Fruit fly (Drosophila melanogaster): ENCODE data around the gene CG13031.

CG13031 gene

dm6 chr3L:16758504-16759109 is 33.9 kb downstream of the CG13031 start:
- peak; percentile 91 for TF ChIP-seq CG8301 (tag; optimal IDR thresholded peaks at IDR 0.05)
- TF ChIP-seq D1 (tag; optimal IDR thresholded peaks at IDR 0.05) = peak; percentile 65
- TF ChIP-seq CG32121 (GFP tag; IDR thresholded peaks at IDR 0.05) = peak; percentile 80
- TF ChIP-seq rn (GFP tag; IDR thresholded peaks at IDR 0.05) = peak; percentile 71
- TF ChIP-seq CG12605 (GFP tag; IDR thresholded peaks at IDR 0.05) = peak; percentile 84
- TF ChIP-seq EcR (GFP tag; optimal IDR thresholded peaks at IDR 0.05) = peak; percentile 34
- peak; percentile 87 for TF ChIP-seq CG4496 (GFP tag; IDR thresholded peaks at IDR 0.05)
- peak; percentile 87 for TF ChIP-seq fd96Ca (GFP tag; IDR thresholded peaks at IDR 0.05)
- peak; percentile 81 for TF ChIP-seq CG13204 (GFP tag; optimal IDR thresholded peaks at IDR 0.05)
- peak; percentile 79 for TF ChIP-seq CG34367 (tag; optimal IDR thresholded peaks at IDR 0.05)
- peak; percentile 84 for TF ChIP-seq CG8159 (tag; optimal IDR thresholded peaks at IDR 0.05)
- TF ChIP-seq CG15710 (tag; optimal IDR thresholded peaks at IDR 0.05) = peak; percentile 85
- peak; percentile 92 for TF ChIP-seq Pif1A (GFP tag; optimal IDR thresholded peaks at IDR 0.05)
- peak; percentile 88 for TF ChIP-seq Ets98B (GFP tag; IDR thresholded peaks at IDR 0.05)
- peak; percentile 91 for TF ChIP-seq CG14655 (GFP tag; optimal IDR thresholded peaks at IDR 0.05)
- TF ChIP-seq CG9948 (tag; optimal IDR thresholded peaks at IDR 0.05) = peak; percentile 80
- TF ChIP-seq Snoo (tag; optimal IDR thresholded peaks at IDR 0.05) = peak; percentile 75
- peak; percentile 87 for TF ChIP-seq CG17806 (tag; optimal IDR thresholded peaks at IDR 0.05)
- TF ChIP-seq Pif1B (GFP tag; optimal IDR thresholded peaks at IDR 0.05) = peak; percentile 89
- peak; percentile 82 for TF ChIP-seq gl (tag; optimal IDR thresholded peaks at IDR 0.05)
- no peak for TF ChIP-seq CG10348 (GFP tag; IDR thresholded peaks at IDR 0.05)

- TF ChIP-seq D1 (tag; optimal IDR thresholded peaks at IDR 0.05) (no peak), CG17806 (tag; optimal IDR thresholded peaks at IDR 0.05) (peak; percentile 43), CG34367 (tag; optimal IDR thresholded peaks at IDR 0.05) (peak; percentile 34), fd96Ca (GFP tag; IDR thresholded peaks at IDR 0.05) (no peak), CG12605 (GFP tag; IDR thresholded peaks at IDR 0.05) (peak; percentile 28; the same call in 1 of the 2 replicates), rn (GFP tag; IDR thresholded peaks at IDR 0.05) (no peak), Pif1A (GFP tag; optimal IDR thresholded peaks at IDR 0.05) (no peak), CG10348 (GFP tag; IDR thresholded peaks at IDR 0.05) (no peak), Ets98B (GFP tag; IDR thresholded peaks at IDR 0.05) (0 out of 2 replicates have a peak, but pooled peaks have one; percentile 6), Snoo (tag; optimal IDR thresholded peaks at IDR 0.05) (no peak), EcR (GFP tag; optimal IDR thresholded peaks at IDR 0.05) (no peak), CG4496 (GFP tag; IDR thresholded peaks at IDR 0.05) (0 out of 3 replicates have a peak, but pooled peaks have one; percentile 24), CG9948 (tag; optimal IDR thresholded peaks at IDR 0.05) (peak; percentile 60), CG13204 (GFP tag; optimal IDR thresholded peaks at IDR 0.05) (no peak), CG32121 (GFP tag; IDR thresholded peaks at IDR 0.05) (no peak), CG8159 (tag; optimal IDR thresholded peaks at IDR 0.05) (peak; percentile 65), gl (tag; optimal IDR thresholded peaks at IDR 0.05) (no peak), CG8301 (tag; optimal IDR thresholded peaks at IDR 0.05) (peak; percentile 27), CG15710 (tag; optimal IDR thresholded peaks at IDR 0.05) (peak; percentile 54), CG14655 (GFP tag; optimal IDR thresholded peaks at IDR 0.05) (peak; percentile 62), Pif1B (GFP tag; optimal IDR thresholded peaks at IDR 0.05) (no peak)
Measured at dm6 chr3L:16759483-16759882, 34.8 kb downstream of the CG13031 start.

DNA sequence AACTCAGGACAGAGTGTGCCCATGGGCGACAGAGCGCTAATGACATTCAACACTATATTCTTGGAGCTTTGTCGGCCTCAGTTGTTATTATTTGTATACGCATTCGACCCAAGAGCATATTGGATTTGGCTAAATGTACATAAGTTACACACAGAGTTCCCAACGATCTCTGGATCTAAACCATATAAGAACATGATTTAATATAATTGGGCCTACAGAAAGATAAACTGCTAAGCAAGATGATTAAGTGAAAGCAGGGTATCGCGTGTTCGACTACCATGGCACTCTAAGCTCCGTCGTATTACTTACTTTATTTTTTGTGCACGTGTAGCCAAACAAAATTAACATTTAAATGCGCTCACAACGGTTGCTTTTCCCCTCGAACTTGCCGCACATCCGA is 35.6 kb downstream of the CG13031 start:
- TF ChIP-seq CG32121 (GFP tag; IDR thresholded peaks at IDR 0.05) = no peak
- TF ChIP-seq Snoo (tag; optimal IDR thresholded peaks at IDR 0.05) = no peak
- TF ChIP-seq CG9948 (tag; optimal IDR thresholded peaks at IDR 0.05) = peak; percentile 29
- no peak for TF ChIP-seq Ets98B (GFP tag; IDR thresholded peaks at IDR 0.05)
- TF ChIP-seq Pif1B (GFP tag; optimal IDR thresholded peaks at IDR 0.05) = no peak
- no peak for TF ChIP-seq CG34367 (tag; optimal IDR thresholded peaks at IDR 0.05)
- no peak for TF ChIP-seq Pif1A (GFP tag; optimal IDR thresholded peaks at IDR 0.05)
- peak; percentile 23 for TF ChIP-seq CG14655 (GFP tag; optimal IDR thresholded peaks at IDR 0.05)
- no peak for TF ChIP-seq rn (GFP tag; IDR thresholded peaks at IDR 0.05)
- no peak for TF ChIP-seq CG8159 (tag; optimal IDR thresholded peaks at IDR 0.05)
- peak; percentile 12 for TF ChIP-seq CG17806 (tag; optimal IDR thresholded peaks at IDR 0.05)
- no peak for TF ChIP-seq D1 (tag; optimal IDR thresholded peaks at IDR 0.05)
- no peak for TF ChIP-seq CG15710 (tag; optimal IDR thresholded peaks at IDR 0.05)
- no peak for TF ChIP-seq CG10348 (GFP tag; IDR thresholded peaks at IDR 0.05)
- TF ChIP-seq CG8301 (tag; optimal IDR thresholded peaks at IDR 0.05) = peak; percentile 35
- TF ChIP-seq fd96Ca (GFP tag; IDR thresholded peaks at IDR 0.05) = no peak
- no peak for TF ChIP-seq CG13204 (GFP tag; optimal IDR thresholded peaks at IDR 0.05)
- no peak for TF ChIP-seq EcR (GFP tag; optimal IDR thresholded peaks at IDR 0.05)

- TF ChIP-seq CG14655 (GFP tag; optimal IDR thresholded peaks at IDR 0.05) (peak; percentile 78), CG32121 (GFP tag; IDR thresholded peaks at IDR 0.05) (no peak), CG13204 (GFP tag; optimal IDR thresholded peaks at IDR 0.05) (no peak), D1 (tag; optimal IDR thresholded peaks at IDR 0.05) (no peak), CG10348 (GFP tag; IDR thresholded peaks at IDR 0.05) (no peak), Pif1A (GFP tag; optimal IDR thresholded peaks at IDR 0.05) (peak; percentile 56), EcR (GFP tag; optimal IDR thresholded peaks at IDR 0.05) (peak; percentile 72), CG34367 (tag; optimal IDR thresholded peaks at IDR 0.05) (peak; percentile 77), CG8301 (tag; optimal IDR thresholded peaks at IDR 0.05) (peak; percentile 41), CG9948 (tag; optimal IDR thresholded peaks at IDR 0.05) (peak; percentile 78), Ets98B (GFP tag; IDR thresholded peaks at IDR 0.05) (no peak), CG17806 (tag; optimal IDR thresholded peaks at IDR 0.05) (peak; percentile 78), gl (tag; optimal IDR thresholded peaks at IDR 0.05) (no peak), fd96Ca (GFP tag; IDR thresholded peaks at IDR 0.05) (no peak), CG4496 (GFP tag; IDR thresholded peaks at IDR 0.05) (no peak), CG15710 (tag; optimal IDR thresholded peaks at IDR 0.05) (peak; percentile 79), CG8159 (tag; optimal IDR thresholded peaks at IDR 0.05) (peak; percentile 78), Snoo (tag; optimal IDR thresholded peaks at IDR 0.05) (no peak), Pif1B (GFP tag; optimal IDR thresholded peaks at IDR 0.05) (peak; percentile 77), rn (GFP tag; IDR thresholded peaks at IDR 0.05) (no peak), CG12605 (GFP tag; IDR thresholded peaks at IDR 0.05) (no peak)
Measured at dm6 chr3L:16762203-16762997, 37.7 kb downstream of the CG13031 start.

Data from whole organism, pupa.